Fruit fly (Drosophila melanogaster) whole organism, prepupa: ENCODE measurements around the gene nsl1.

Experiments used
- Blimp-1 ChIP-seq: fragments of 200-800 bp; sonication (Bioruptor generic); optimal IDR thresholded peaks from 3 replicates; lab custom pipeline; 2017; ENCODE audit warnings: missing biosample characterization, missing genetic modification characterization, mild to moderate bottlenecking, moderate library complexity, missing genetic modification reagents
- CG32006 ChIP-seq: fragments of 200-800 bp; sonication (Bioruptor generic); optimal IDR thresholded peaks from 3 replicates; lab custom pipeline; 2017; ENCODE audit warnings: missing biosample characterization, mild to moderate bottlenecking, missing genetic modification characterization
- CG6854 ChIP-seq: fragments of 200-800 bp; sonication (Bioruptor generic); optimal IDR thresholded peaks from 2 replicates; lab custom pipeline; 2017; ENCODE audit warnings: missing biosample characterization, mild to moderate bottlenecking, missing genetic modification characterization
- Met ChIP-seq: fragments of 200-800 bp; sonication (Bioruptor generic); optimal IDR thresholded peaks from 3 replicates; lab custom pipeline; 2016; ENCODE audit warnings: missing biosample characterization, missing genetic modification characterization
- Smox ChIP-seq: fragments of 200-800 bp; sonication (Bioruptor generic); optimal IDR thresholded peaks from 3 replicates; lab custom pipeline; 2016; ENCODE audit warnings: missing biosample characterization, missing genetic modification characterization
- Sox102F ChIP-seq: fragments of 200-800 bp; sonication (Bioruptor generic); optimal IDR thresholded peaks from 2 replicates; lab custom pipeline; 2016; ENCODE audit warnings: missing biosample characterization, mild to moderate bottlenecking, missing genetic modification characterization
- achi ChIP-seq: fragments of 200-800 bp; sonication (Bioruptor generic); optimal IDR thresholded peaks from 3 replicates; lab custom pipeline; 2016; ENCODE audit warnings: missing biosample characterization, missing genetic modification characterization
- salr ChIP-seq, 2 experiments: fragments of 200-800 bp; sonication (Bioruptor generic); optimal IDR thresholded peaks; 3 replicates each; lab custom pipeline; 2016 to 2018; ENCODE audit warnings: missing biosample characterization in 2 of 2, missing genetic modification characterization in 2 of 2, mild to moderate bottlenecking in 1 of 2

DNA sequence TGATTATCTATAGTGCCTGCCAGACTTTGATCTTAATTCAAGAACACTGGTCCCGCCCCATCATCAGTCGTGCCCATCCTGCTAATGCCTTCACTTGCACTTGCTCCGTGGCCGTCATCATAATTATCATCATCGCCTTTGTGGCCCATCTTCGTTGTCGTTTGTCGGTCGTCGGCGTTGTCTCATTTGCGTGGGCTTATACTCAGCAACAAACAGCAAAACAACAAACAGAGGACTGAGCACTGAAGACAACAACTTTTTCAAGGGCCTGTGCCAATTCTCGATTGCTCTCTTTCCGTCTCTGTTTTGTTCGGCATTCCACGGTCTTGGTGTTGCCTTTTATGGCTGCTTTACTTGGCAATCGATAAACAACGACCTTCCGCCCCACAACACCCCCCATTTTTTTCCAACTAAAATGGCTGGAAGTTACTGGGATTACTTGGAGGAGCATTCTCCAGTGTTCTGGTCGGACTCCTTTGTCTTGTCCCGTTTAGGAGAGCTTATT, 14.3 kb downstream of the nsl1 start:
- TF ChIP-seq Met (no peak), achi (no peak), salr (GFP tag; optimal IDR thresholded peaks at IDR 0.05; lab: Kevin White, UChicago) (no peak), CG6854 (GFP tag; lab: Kevin White, UChicago) (no peak), Blimp-1 (GFP tag; lab: Kevin White, UChicago) (peak; percentile 41), Smox (GFP tag; lab: Kevin White, UChicago) (no peak), Sox102F (no peak), CG32006 (GFP tag; lab: Kevin White, UChicago) (no peak)
